Worm (Caenorhabditis elegans): ENCODE data around the gene cdc-73.

DNA sequence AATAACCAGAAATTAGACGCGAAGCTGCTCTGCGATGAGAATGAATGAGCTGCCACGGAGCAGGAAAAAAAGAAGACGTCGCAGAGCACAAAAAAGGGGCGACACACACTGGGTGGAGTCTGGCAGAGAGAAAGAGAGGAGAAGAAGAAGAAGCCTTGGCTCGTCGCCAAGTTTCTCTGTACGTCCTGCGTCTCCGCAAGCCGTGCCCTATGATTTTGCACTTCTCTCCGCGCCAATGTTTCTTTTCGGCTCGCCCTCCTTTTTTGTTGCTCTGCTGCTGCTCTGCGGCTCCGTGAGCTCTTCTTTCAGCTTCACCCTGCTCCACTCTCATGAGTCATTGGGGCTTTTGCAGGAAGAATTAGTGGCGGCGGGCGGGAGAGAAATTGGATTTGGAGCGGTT, 7.5 kb upstream of the cdc-73 start, which contains the start of gene hlh-30:
- TF ChIP-seq elt-3 (tag; optimal IDR thresholded peaks at IDR 0.05) (no peak), nhr-25 (tag; optimal IDR thresholded peaks at IDR 0.05) (no peak), jun-1 (tag; optimal IDR thresholded peaks at IDR 0.05) (no peak), R02D3.7 (tag; optimal IDR thresholded peaks at IDR 0.05) (no peak)
